Fruit fly (Drosophila melanogaster) whole organism, embryonic: Measurements from ENCODE around the gene Polr3E.

Experiments
- B-H1 ChIP-seq: fragments of 200-800 bp; sonication (Bioruptor generic); IDR thresholded peaks from 3 replicates; pipeline ENCODE4 v1.3.6; 2022; ENCODE audit warnings: missing biosample characterization, missing genetic modification characterization
- CG1024 ChIP-seq: fragments of 200-800 bp; sonication (Bioruptor generic); IDR thresholded peaks from 2 replicates; pipeline ENCODE4 v1.3.6; 2022; ENCODE audit warnings: missing biosample characterization, missing genetic modification characterization
- CG10321 ChIP-seq: fragments of 200-800 bp; sonication (Bioruptor generic); IDR thresholded peaks from 2 replicates; pipeline ENCODE4 v1.3.6; 2022; ENCODE audit warnings: missing biosample characterization, missing genetic modification characterization
- CG10979 ChIP-seq: fragments of 200-800 bp; sonication (Bioruptor generic); optimal IDR thresholded peaks from 2 replicates; lab custom pipeline; 2018; ENCODE audit warnings: missing biosample characterization, mild to moderate bottlenecking, missing genetic modification characterization, moderate library complexity
- CG11456 ChIP-seq: fragments of 200-800 bp; sonication (Bioruptor generic); IDR thresholded peaks from 3 replicates; pipeline ENCODE4 v1.3.6; 2022; ENCODE audit warnings: missing biosample characterization, missing genetic modification characterization
- CG11696 ChIP-seq: fragments of 200-800 bp; sonication (Bioruptor generic); IDR thresholded peaks from 2 replicates; pipeline ENCODE4 v1.3.6; 2022; ENCODE audit warnings: missing biosample characterization, missing genetic modification characterization
- CG12071 ChIP-seq: fragments of 200-800 bp; sonication (Bioruptor generic); optimal IDR thresholded peaks from 3 replicates; lab custom pipeline; 2018; ENCODE audit warnings: missing biosample characterization, mild to moderate bottlenecking, missing genetic modification characterization
- CG13123 ChIP-seq: fragments of 200-800 bp; sonication (Bioruptor generic); optimal IDR thresholded peaks from 2 replicates; lab custom pipeline; 2016; ENCODE audit warnings: missing biosample characterization, missing genetic modification characterization
- CG13424 ChIP-seq: fragments of 200-800 bp; sonication (Bioruptor generic); optimal IDR thresholded peaks from 2 replicates; lab custom pipeline; 2019; ENCODE audit warnings: missing biosample characterization, mild to moderate bottlenecking, missing genetic modification characterization, moderate library complexity
- CG14710 ChIP-seq: fragments of 200-800 bp; sonication (Bioruptor generic); optimal IDR thresholded peaks from 3 replicates; lab custom pipeline; 2019; ENCODE audit warnings: missing biosample characterization, mild to moderate bottlenecking, missing genetic modification characterization, moderate library complexity
- CG15269 ChIP-seq: fragments of 200-800 bp; sonication (Bioruptor generic); optimal IDR thresholded peaks from 2 replicates; lab custom pipeline; 2018; ENCODE audit warnings: missing biosample characterization, mild to moderate bottlenecking, missing genetic modification characterization, moderate library complexity
- CG1529 ChIP-seq: fragments of 200-800 bp; sonication (Bioruptor generic); optimal IDR thresholded peaks from 3 replicates; lab custom pipeline; 2018; ENCODE audit warnings: missing biosample characterization, missing genetic modification characterization
- CG15601 ChIP-seq: fragments of 200-800 bp; sonication (Bioruptor generic); optimal IDR thresholded peaks from 3 replicates; lab custom pipeline; 2019; ENCODE audit warnings: missing biosample characterization, mild to moderate bottlenecking, missing genetic modification characterization, moderate library complexity
- CG2129 ChIP-seq: fragments of 200-800 bp; sonication (Bioruptor generic); IDR thresholded peaks from 2 replicates; pipeline ENCODE4 v1.3.6; 2022; ENCODE audit warnings: missing biosample characterization, missing genetic modification characterization; ENCODE audit not compliant: partially characterized antibody
- CG32767 ChIP-seq: fragments of 200-800 bp; sonication (Bioruptor generic); IDR thresholded peaks from 2 replicates; pipeline ENCODE4 v1.3.6; 2022; ENCODE audit warnings: missing biosample characterization, missing genetic modification characterization
- CG4404 ChIP-seq: fragments of 200-800 bp; sonication (Bioruptor generic); IDR thresholded peaks from 2 replicates; pipeline ENCODE4 v1.3.6; 2022; ENCODE audit warnings: missing biosample characterization, missing genetic modification characterization
- CG8388 ChIP-seq: fragments of 200-800 bp; sonication (Bioruptor generic); optimal IDR thresholded peaks from 2 replicates; lab custom pipeline; 2019; ENCODE audit warnings: missing biosample characterization, mild to moderate bottlenecking, missing genetic modification characterization, moderate library complexity
- CG9817 ChIP-seq: fragments of 200-800 bp; sonication (Bioruptor generic); optimal IDR thresholded peaks from 2 replicates; lab custom pipeline; 2018; ENCODE audit warnings: missing biosample characterization, mild to moderate bottlenecking, missing genetic modification characterization, moderate library complexity
- CkIIα-i1 ChIP-seq: fragments of 200-800 bp; sonication (Bioruptor generic); IDR thresholded peaks from 2 replicates; pipeline ENCODE4 v1.3.6; 2022; ENCODE audit warnings: missing biosample characterization, missing genetic modification characterization
- Dad ChIP-seq: fragments of 200-800 bp; sonication (Bioruptor generic); optimal IDR thresholded peaks from 3 replicates; lab custom pipeline; 2016; ENCODE audit warnings: missing biosample characterization, missing genetic modification characterization
- Dll ChIP-seq: fragments of 200-800 bp; sonication (Bioruptor generic); IDR thresholded peaks from 4 replicates; pipeline ENCODE4 v1.3.6; 2022; ENCODE audit warnings: missing biosample characterization, missing genetic modification characterization; ENCODE audit not compliant: partially characterized antibody
- Gsc ChIP-seq: fragments of 200-800 bp; sonication (Bioruptor generic); IDR thresholded peaks from 2 replicates; pipeline ENCODE4 v1.3.6; 2022; ENCODE audit warnings: missing biosample characterization, missing genetic modification characterization
- H2.0 ChIP-seq: fragments of 200-800 bp; sonication (Bioruptor generic); IDR thresholded peaks from 2 replicates; pipeline ENCODE4 v1.3.6; 2022; ENCODE audit warnings: missing biosample characterization, missing genetic modification characterization
- HLH4C ChIP-seq: fragments of 200-800 bp; sonication (Bioruptor generic); IDR thresholded peaks from 3 replicates; pipeline ENCODE4 v1.3.6; 2022; ENCODE audit warnings: missing biosample characterization, missing genetic modification characterization; ENCODE audit not compliant: partially characterized antibody
- Hand ChIP-seq: fragments of 200-800 bp; sonication (Bioruptor generic); optimal IDR thresholded peaks from 2 replicates; lab custom pipeline; 2017; ENCODE audit warnings: mild to moderate bottlenecking, missing biosample characterization, missing genetic modification reagents, missing genetic modification characterization
- Hmr ChIP-seq: fragments of 200-800 bp; sonication (Bioruptor generic); optimal IDR thresholded peaks from 3 replicates; lab custom pipeline; 2017; ENCODE audit warnings: mild to moderate bottlenecking, missing biosample characterization, missing genetic modification reagents, missing genetic modification characterization
- Hr51 ChIP-seq, 2 experiments: fragments of 200-800 bp; sonication (Bioruptor generic); optimal IDR thresholded peaks; 2 replicates in 1 of 2; 3 replicates in 1 of 2; lab custom pipeline; 2016 to 2018; ENCODE audit warnings: missing biosample characterization in 2 of 2, missing genetic modification characterization in 2 of 2, mild to moderate bottlenecking in 1 of 2, moderate library complexity in 1 of 2
- Hr78 ChIP-seq, 2 experiments: fragments of 200-800 bp in 1 of 2; fragments of >200 bp in 1 of 2; sonication (Bioruptor generic) in 1 of 2; optimal IDR thresholded peaks; 2 replicates each; lab custom pipeline; 2017 to 2019; ENCODE audit warnings: missing biosample characterization in 2 of 2, missing genetic modification characterization in 2 of 2, mild to moderate bottlenecking in 1 of 2, moderate library complexity in 1 of 2
- Meics ChIP-seq: fragments of 200-800 bp; sonication (Bioruptor generic); optimal IDR thresholded peaks from 2 replicates; lab custom pipeline; 2017; ENCODE audit warnings: missing biosample characterization, mild to moderate bottlenecking, missing genetic modification characterization
- NC2β ChIP-seq: fragments of 200-800 bp; sonication (Bioruptor generic); optimal IDR thresholded peaks from 2 replicates; lab custom pipeline; 2016; ENCODE audit warnings: missing biosample characterization, missing genetic modification characterization
- Nf-YB ChIP-seq: fragments of 200-800 bp; sonication (Bioruptor generic); optimal IDR thresholded peaks from 3 replicates; lab custom pipeline; 2019; ENCODE audit warnings: missing biosample characterization, mild to moderate bottlenecking, missing genetic modification characterization, moderate library complexity
- TFAM ChIP-seq: fragments of 200-800 bp; sonication (Bioruptor generic); optimal IDR thresholded peaks from 2 replicates; lab custom pipeline; 2017; ENCODE audit warnings: missing biosample characterization, missing genetic modification characterization, inconsistent platforms
- Xbp1 ChIP-seq: fragments of 200-800 bp; sonication (Bioruptor generic); optimal IDR thresholded peaks from 3 replicates; lab custom pipeline; 2016; ENCODE audit warnings: missing biosample characterization, mild to moderate bottlenecking, missing genetic modification characterization
- da ChIP-seq: fragments of 200-800 bp; sonication (Bioruptor generic); optimal IDR thresholded peaks from 2 replicates; lab custom pipeline; 2016; ENCODE audit warnings: missing biosample characterization, missing genetic modification characterization
- dysf ChIP-seq: fragments of 200-800 bp; sonication (Bioruptor generic); IDR thresholded peaks from 3 replicates; pipeline ENCODE4 v1.3.6; 2022; ENCODE audit warnings: missing biosample characterization, missing genetic modification characterization
- exex ChIP-seq: fragments of 200-800 bp; sonication (Bioruptor generic); optimal IDR thresholded peaks from 4 replicates; lab custom pipeline; 2018; ENCODE audit warnings: missing biosample characterization, mild to moderate bottlenecking, missing genetic modification characterization, moderate library complexity
- fd102C ChIP-seq: fragments of 200-800 bp; sonication (Bioruptor generic); optimal IDR thresholded peaks from 2 replicates; lab custom pipeline; 2018; ENCODE audit warnings: missing biosample characterization, mild to moderate bottlenecking, missing genetic modification characterization, moderate library complexity
- gsb-n ChIP-seq: fragments of 200-800 bp; sonication (Bioruptor generic); optimal IDR thresholded peaks from 3 replicates; lab custom pipeline; 2018; ENCODE audit warnings: missing biosample characterization, mild to moderate bottlenecking, missing genetic modification characterization
- knrl ChIP-seq: fragments of 200-800 bp; sonication (Bioruptor generic); IDR thresholded peaks from 3 replicates; pipeline ENCODE4 v1.3.6; 2022; ENCODE audit warnings: missing biosample characterization, missing genetic modification characterization; ENCODE audit not compliant: partially characterized antibody
- lbe ChIP-seq: fragments of 200-800 bp; sonication (Bioruptor generic); optimal IDR thresholded peaks from 2 replicates; lab custom pipeline; 2016; ENCODE audit warnings: missing biosample characterization, mild to moderate bottlenecking, missing genetic modification characterization
- onecut ChIP-seq: fragments of 200-800 bp; sonication (Bioruptor generic); IDR thresholded peaks from 2 replicates; pipeline ENCODE4 v1.3.6; 2022; ENCODE audit warnings: missing biosample characterization, missing genetic modification characterization
- pho ChIP-seq: fragments of 200-800 bp; sonication (Bioruptor generic); optimal IDR thresholded peaks from 2 replicates; lab custom pipeline; 2016; ENCODE audit warnings: missing biosample characterization, missing genetic modification characterization
- pum ChIP-seq: fragments of 200-800 bp; sonication (Bioruptor generic); optimal IDR thresholded peaks from 2 replicates; lab custom pipeline; 2016; ENCODE audit warnings: missing biosample characterization, missing genetic modification characterization
- repo ChIP-seq: fragments of 200-800 bp; sonication (Bioruptor generic); optimal IDR thresholded peaks from 2 replicates; lab custom pipeline; 2016; ENCODE audit warnings: missing biosample characterization, missing genetic modification characterization
- shn ChIP-seq: fragments of 200-800 bp; sonication (Bioruptor generic); optimal IDR thresholded peaks from 3 replicates; lab custom pipeline; 2016; ENCODE audit warnings: missing biosample characterization, missing genetic modification characterization
- stc ChIP-seq: fragments of 200-800 bp; sonication (Bioruptor generic); IDR thresholded peaks from 2 replicates; pipeline ENCODE4 v1.3.6; 2022; ENCODE audit warnings: missing biosample characterization, missing genetic modification characterization
- sug ChIP-seq: fragments of 200-800 bp; optimal IDR thresholded peaks from 2 replicates; lab custom pipeline; 2019; ENCODE audit warnings: missing biosample characterization, mild to moderate bottlenecking, missing genetic modification characterization, moderate library complexity
- trem ChIP-seq: fragments of 200-800 bp; optimal IDR thresholded peaks from 3 replicates; lab custom pipeline; 2019; ENCODE audit warnings: missing biosample characterization, mild to moderate bottlenecking, missing genetic modification characterization, moderate library complexity
- trh ChIP-seq: fragments of 200-800 bp; sonication (Bioruptor generic); optimal IDR thresholded peaks from 2 replicates; lab custom pipeline; 2016; ENCODE audit warnings: missing biosample characterization, missing genetic modification characterization
- ttk ChIP-seq: fragments of 200-800 bp; sonication (Bioruptor generic); IDR thresholded peaks from 2 replicates; pipeline ENCODE4 v2.1.2; 2022; ENCODE audit warnings: missing biosample characterization, missing genetic modification characterization

The Polr3E gene

dm6 chr3L:21036257-21036957, 4.8 kb downstream of the Polr3E start (continued):
- TF ChIP-seq CG15601 (tag; lab: Kevin White, UChicago) (no peak), CG1529 (no peak), CG12071 (GFP tag; lab: Kevin White, UChicago) (no peak), CG11696 (peak; percentile 64), CG4404 (GFP tag; lab: Robert Waterston, UW) (no peak), fd102C (GFP tag; lab: Kevin White, UChicago) (no peak), repo (GFP tag; lab: Kevin White, UChicago) (no peak), CG32767 (GFP tag; lab: Robert Waterston, UW) (no peak), B-H1 (GFP tag; lab: Robert Waterston, UW) (no peak), pho (GFP tag; lab: Kevin White, UChicago) (no peak), CG13424 (tag; lab: Kevin White, UChicago) (no peak), shn (GFP tag; lab: Kevin White, UChicago) (no peak), TFAM (GFP tag; lab: Kevin White, UChicago) (no peak), sug (tag; lab: Kevin White, UChicago) (peak; percentile 73), CG1024 (GFP tag; lab: Robert Waterston, UW) (no peak), H2.0 (no peak), da (no peak), CG10321 (GFP tag; lab: Robert Waterston, UW) (no peak), CG8388 (GFP tag; lab: Kevin White, UChicago) (no peak), Gsc (GFP tag; lab: Robert Waterston, UW) (no peak), NC2β (GFP tag; lab: Kevin White, UChicago) (no peak), CG11456 (GFP tag; lab: Robert Waterston, UW) (no peak), CG13123 (GFP tag; lab: Kevin White, UChicago) (no peak), dysf (GFP tag; lab: Robert Waterston, UW) (no peak), CG15269 (tag; lab: Kevin White, UChicago) (no peak), trem (tag; lab: Kevin White, UChicago) (no peak), Meics (GFP tag; lab: Kevin White, UChicago) (no peak), trh (GFP tag; lab: Kevin White, UChicago) (no peak), CG10979 (tag; lab: Kevin White, UChicago) (no peak), onecut (GFP tag; lab: Robert Waterston, UW) (no peak), CG9817 (tag; lab: Kevin White, UChicago) (no peak), Hmr (GFP tag; lab: Kevin White, UChicago) (peak; percentile 20), Dll (GFP tag; lab: Robert Waterston, UW) (no peak)

- peak; percentile 81 for TF ChIP-seq CG14710 (tag; lab: Kevin White, UChicago)
- no peak for TF ChIP-seq lbe (GFP tag; lab: Kevin White, UChicago)
- peak; percentile 50 for TF ChIP-seq CG13123 (GFP tag; lab: Kevin White, UChicago)
- TF ChIP-seq pum = peak; percentile 53
- TF ChIP-seq Hr51 (GFP tag; optimal IDR thresholded peaks at IDR 0.05; lab: Kevin White, UChicago) = peak; percentile 44 to 88
- TF ChIP-seq Dad (GFP tag; lab: Kevin White, UChicago) = peak; percentile 50
- TF ChIP-seq HLH4C (GFP tag; lab: Robert Waterston, UW) = no peak
- TF ChIP-seq Xbp1 (GFP tag; lab: Kevin White, UChicago) = peak; percentile 81
- peak; percentile 66 for TF ChIP-seq Nf-YB (GFP tag; lab: Kevin White, UChicago)
- TF ChIP-seq knrl (GFP tag; lab: Robert Waterston, UW) = no peak
- peak; percentile 82 for TF ChIP-seq gsb-n (tag; lab: Kevin White, UChicago)
- TF ChIP-seq Hr78 (GFP tag; optimal IDR thresholded peaks at IDR 0.05; lab: Kevin White, UChicago) = peak in 1 of 2 experiments; percentile 76
- peak; percentile 1 for TF ChIP-seq exex
- peak; percentile 67 for TF ChIP-seq stc (GFP tag; lab: Robert Waterston, UW)
- TF ChIP-seq Hand (GFP tag; lab: Kevin White, UChicago) = peak; percentile 51
- TF ChIP-seq ttk = peak; percentile 71
- no peak for TF ChIP-seq CkIIα-i1 (GFP tag; lab: Robert Waterston, UW)
- TF ChIP-seq CG2129 (GFP tag; lab: Robert Waterston, UW) = no peak
These were observed 5.8 kb downstream of the Polr3E start for dm6 chr3L:21037404-21037803.
